Worm (Caenorhabditis elegans): Measurements from ENCODE around the gene coq-3.

DNA sequence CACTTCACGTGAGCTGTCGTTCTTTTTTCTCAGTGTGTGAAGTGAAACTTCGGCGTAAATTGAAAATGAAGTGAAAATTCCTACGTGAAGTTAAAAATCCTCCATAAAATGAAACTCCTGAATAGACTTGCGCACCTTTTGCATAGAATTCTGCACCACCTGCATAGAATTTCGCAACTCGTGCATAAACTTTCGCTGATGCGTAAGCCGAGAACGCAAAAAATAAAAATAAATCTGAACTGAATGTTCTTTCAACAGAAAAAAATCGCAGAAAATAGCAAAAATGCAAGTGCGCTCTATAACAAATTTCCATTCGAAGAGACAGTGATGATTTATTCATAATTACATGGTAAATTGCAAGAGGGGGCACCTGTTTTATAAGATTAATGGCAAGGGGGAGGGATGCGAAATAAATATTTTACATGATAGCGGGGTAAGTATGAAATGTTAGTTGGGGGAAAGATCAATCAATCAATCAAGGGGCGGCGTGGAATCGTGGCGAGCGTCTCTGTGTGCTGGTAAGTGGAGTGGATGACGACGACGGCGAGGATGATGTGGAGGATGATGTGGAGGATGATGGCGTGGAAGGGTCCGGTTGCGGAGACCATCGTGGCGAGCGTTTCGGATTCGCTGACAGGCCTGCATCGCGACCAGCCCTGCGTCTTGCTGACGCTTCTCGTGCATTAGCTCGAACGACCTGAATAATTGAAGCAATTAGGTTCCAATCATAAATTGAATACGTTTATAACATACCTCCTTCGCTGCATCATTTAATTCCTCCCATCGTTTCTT, 22.6 kb downstream of the coq-3 start, which contains the start of gene Y57G11C.36:
- no peak for TF ChIP-seq pha-4 (tag; optimal IDR thresholded peaks at IDR 0.05)
- TF ChIP-seq ceh-9 (tag; optimal IDR thresholded peaks at IDR 0.05) = no peak

Data from whole organism, late embryonic.